Fruit fly (Drosophila melanogaster) whole organism, embryonic: ENCODE results near the gene CG42671.

Source experiments
- Blimp-1 ChIP-seq: fragments of 200-800 bp; sonication (Bioruptor generic); optimal IDR thresholded peaks from 3 replicates; lab custom pipeline; 2018; ENCODE audit warnings: missing biosample characterization, missing genetic modification characterization, mild to moderate bottlenecking, moderate library complexity, missing genetic modification reagents
- CG10565 ChIP-seq: fragments of 200-800 bp; sonication (Bioruptor generic); optimal IDR thresholded peaks from 3 replicates; lab custom pipeline; 2016; ENCODE audit warnings: missing biosample characterization, mild to moderate bottlenecking, missing genetic modification characterization
- CG11085 ChIP-seq: fragments of 200-800 bp; sonication (Bioruptor generic); IDR thresholded peaks from 2 replicates; pipeline ENCODE4 v1.3.6; 2022; ENCODE audit warnings: missing biosample characterization, missing genetic modification characterization
- CG11456 ChIP-seq: fragments of 200-800 bp; sonication (Bioruptor generic); IDR thresholded peaks from 3 replicates; pipeline ENCODE4 v1.3.6; 2022; ENCODE audit warnings: missing biosample characterization, missing genetic modification characterization
- CG11696 ChIP-seq: fragments of 200-800 bp; sonication (Bioruptor generic); IDR thresholded peaks from 2 replicates; pipeline ENCODE4 v1.3.6; 2022; ENCODE audit warnings: missing biosample characterization, missing genetic modification characterization
- CG12104 ChIP-seq: fragments of 200-800 bp; sonication (Bioruptor generic); optimal IDR thresholded peaks from 3 replicates; lab custom pipeline; 2016; ENCODE audit warnings: missing biosample characterization, missing genetic modification characterization
- CG12236 ChIP-seq: fragments of 200-800 bp; sonication (Bioruptor generic); optimal IDR thresholded peaks from 2 replicates; lab custom pipeline; 2016; ENCODE audit warnings: missing biosample characterization, missing genetic modification characterization
- CG12299 ChIP-seq: fragments of 200-800 bp; sonication (Bioruptor generic); optimal IDR thresholded peaks from 2 replicates; lab custom pipeline; 2018; ENCODE audit warnings: missing biosample characterization, mild to moderate bottlenecking, missing genetic modification characterization
- CG15601 ChIP-seq: fragments of 200-800 bp; sonication (Bioruptor generic); optimal IDR thresholded peaks from 3 replicates; lab custom pipeline; 2019; ENCODE audit warnings: missing biosample characterization, mild to moderate bottlenecking, missing genetic modification characterization, moderate library complexity
- CG16863 ChIP-seq: fragments of 200-800 bp; sonication (Bioruptor generic); optimal IDR thresholded peaks from 3 replicates; lab custom pipeline; 2016; ENCODE audit warnings: missing biosample characterization, missing genetic modification characterization
- CG17912 ChIP-seq: fragments of 200-800 bp; sonication (Bioruptor generic); optimal IDR thresholded peaks from 2 replicates; lab custom pipeline; 2018; ENCODE audit warnings: missing biosample characterization, mild to moderate bottlenecking, missing genetic modification characterization
- CG18011 ChIP-seq: fragments of 200-800 bp; sonication (Bioruptor generic); optimal IDR thresholded peaks from 2 replicates; lab custom pipeline; 2017; ENCODE audit warnings: missing biosample characterization, missing genetic modification characterization, mild to moderate bottlenecking, moderate library complexity, missing genotype
- CG18262 ChIP-seq: fragments of 200-800 bp; optimal IDR thresholded peaks from 3 replicates; lab custom pipeline; 2019; ENCODE audit warnings: missing biosample characterization, mild to moderate bottlenecking, missing genetic modification characterization, moderate library complexity
- CG18476 ChIP-seq: fragments of 200-800 bp; sonication (Bioruptor generic); optimal IDR thresholded peaks from 2 replicates; lab custom pipeline; 2016; ENCODE audit warnings: missing biosample characterization, mild to moderate bottlenecking, missing genetic modification characterization
- CG2116 ChIP-seq: fragments of 200-800 bp; sonication (Bioruptor generic); optimal IDR thresholded peaks from 3 replicates; lab custom pipeline; 2018; ENCODE audit warnings: missing biosample characterization, mild to moderate bottlenecking, missing genetic modification characterization
- CG2202 ChIP-seq: fragments of 200-800 bp; sonication (Bioruptor generic); optimal IDR thresholded peaks from 2 replicates; lab custom pipeline; 2018; ENCODE audit warnings: missing biosample characterization, mild to moderate bottlenecking, missing genetic modification characterization
- CG2875 ChIP-seq: fragments of 200-800 bp; sonication (Bioruptor generic); optimal IDR thresholded peaks from 2 replicates; lab custom pipeline; 2017; ENCODE audit warnings: missing biosample characterization, mild to moderate bottlenecking, missing genetic modification characterization, missing genetic modification reagents
- CG3838 ChIP-seq: fragments of 200-800 bp; sonication (Bioruptor generic); optimal IDR thresholded peaks from 3 replicates; lab custom pipeline; 2016; ENCODE audit warnings: missing biosample characterization, missing genetic modification characterization
- CG3995 ChIP-seq: fragments of 200-800 bp; sonication (Bioruptor generic); optimal IDR thresholded peaks from 3 replicates; lab custom pipeline; 2016; ENCODE audit warnings: missing biosample characterization, missing genetic modification characterization
- CG4617 ChIP-seq: fragments of 200-800 bp; sonication (Bioruptor generic); optimal IDR thresholded peaks from 3 replicates; lab custom pipeline; 2016; ENCODE audit warnings: missing biosample characterization, missing genetic modification characterization, borderline replicate concordance
- CG7839 ChIP-seq: fragments of 200-800 bp; sonication (Bioruptor generic); optimal IDR thresholded peaks from 3 replicates; lab custom pipeline; 2018; ENCODE audit warnings: missing biosample characterization, mild to moderate bottlenecking, missing genetic modification characterization, moderate library complexity
- CG9609 ChIP-seq: fragments of 200-800 bp; sonication (Bioruptor generic); optimal IDR thresholded peaks from 3 replicates; lab custom pipeline; 2016; ENCODE audit warnings: missing biosample characterization, missing genetic modification characterization
- CG9727 ChIP-seq: fragments of 200-800 bp; sonication (Bioruptor generic); optimal IDR thresholded peaks from 3 replicates; lab custom pipeline; 2017; ENCODE audit warnings: missing biosample characterization, mild to moderate bottlenecking, missing genetic modification characterization
- CTCF ChIP-seq: fragments of 200-800 bp; sonication (Bioruptor generic); optimal IDR thresholded peaks from 2 replicates; lab custom pipeline; 2017; ENCODE audit warnings: missing biosample characterization, mild to moderate bottlenecking, missing genetic modification characterization, moderate library complexity
- CoRest ChIP-seq: fragments of 200-800 bp; sonication (Bioruptor generic); optimal IDR thresholded peaks from 3 replicates; lab custom pipeline; 2018; ENCODE audit warnings: missing biosample characterization, mild to moderate bottlenecking, missing genetic modification characterization, moderate library complexity
- D19A ChIP-seq: fragments of 200-800 bp; optimal IDR thresholded peaks from 3 replicates; lab custom pipeline; 2019; ENCODE audit warnings: missing biosample characterization, mild to moderate bottlenecking, missing genetic modification characterization, moderate library complexity
- Ets97D ChIP-seq: fragments of 200-800 bp; sonication (Bioruptor generic); optimal IDR thresholded peaks from 3 replicates; lab custom pipeline; 2016; ENCODE audit warnings: missing biosample characterization, missing genetic modification characterization
- HLH4C ChIP-seq: fragments of 200-800 bp; sonication (Bioruptor generic); IDR thresholded peaks from 3 replicates; pipeline ENCODE4 v1.3.6; 2022; ENCODE audit warnings: missing biosample characterization, missing genetic modification characterization; ENCODE audit not compliant: partially characterized antibody
- Hand ChIP-seq: fragments of 200-800 bp; sonication (Bioruptor generic); optimal IDR thresholded peaks from 2 replicates; lab custom pipeline; 2017; ENCODE audit warnings: mild to moderate bottlenecking, missing biosample characterization, missing genetic modification reagents, missing genetic modification characterization
- Hsf ChIP-seq: fragments of 200-800 bp; sonication (Bioruptor generic); optimal IDR thresholded peaks from 3 replicates; lab custom pipeline; 2016; ENCODE audit warnings: missing biosample characterization, missing genetic modification characterization
- Oaz ChIP-seq: fragments of 200-800 bp; sonication (Bioruptor generic); IDR thresholded peaks from 2 replicates; pipeline ENCODE4 v1.3.6; 2022; ENCODE audit warnings: missing biosample characterization, missing genetic modification characterization
- Rfx ChIP-seq: fragments of 200-800 bp; sonication (Bioruptor generic); IDR thresholded peaks from 2 replicates; pipeline ENCODE4 v1.3.6; 2022; ENCODE audit warnings: missing biosample characterization, missing genetic modification characterization
- Rx ChIP-seq: fragments of 200-800 bp; sonication (Bioruptor generic); IDR thresholded peaks from 2 replicates; pipeline ENCODE4 v1.3.6; 2022; ENCODE audit warnings: missing biosample characterization, missing genetic modification characterization
- cg ChIP-seq: fragments of 200-800 bp; sonication (Bioruptor generic); optimal IDR thresholded peaks from 3 replicates; lab custom pipeline; 2019; ENCODE audit warnings: missing biosample characterization, mild to moderate bottlenecking, missing genetic modification characterization, moderate library complexity
- crp ChIP-seq, 2 experiments: fragments of 200-800 bp; sonication (Bioruptor generic); optimal IDR thresholded peaks; 2 replicates in 1 of 2; 3 replicates in 1 of 2; lab custom pipeline; 2017; ENCODE audit warnings: missing biosample characterization in 2 of 2, missing genetic modification characterization in 2 of 2, mild to moderate bottlenecking in 1 of 2, moderate library complexity in 1 of 2
- dpn ChIP-seq, 2 experiments: fragments of 200-800 bp; sonication (Bioruptor generic); optimal IDR thresholded peaks; 3 replicates each; lab custom pipeline; 2016; ENCODE audit warnings: missing biosample characterization in 2 of 2, missing genetic modification characterization in 2 of 2
- ewg ChIP-seq: fragments of 200-800 bp; sonication (Bioruptor generic); optimal IDR thresholded peaks from 3 replicates; lab custom pipeline; 2017; ENCODE audit warnings: mild to moderate bottlenecking, missing biosample characterization, missing genetic modification reagents, missing genetic modification characterization
- gem ChIP-seq: fragments of 200-800 bp; sonication (Bioruptor generic); optimal IDR thresholded peaks from 2 replicates; lab custom pipeline; 2019; ENCODE audit warnings: missing biosample characterization, mild to moderate bottlenecking, missing genetic modification characterization, moderate library complexity
- jumu ChIP-seq: fragments of 200-800 bp; sonication (Bioruptor generic); optimal IDR thresholded peaks from 3 replicates; lab custom pipeline; 2016; ENCODE audit warnings: missing biosample characterization, missing genetic modification characterization
- lilli ChIP-seq: fragments of 200-800 bp; sonication (Bioruptor generic); optimal IDR thresholded peaks from 3 replicates; lab custom pipeline; 2016; ENCODE audit warnings: missing biosample characterization, missing genetic modification characterization
- nerfin-1 ChIP-seq: fragments of 200-800 bp; sonication (Bioruptor generic); optimal IDR thresholded peaks from 3 replicates; lab custom pipeline; 2019; ENCODE audit warnings: missing biosample characterization, mild to moderate bottlenecking, missing genetic modification characterization, moderate library complexity
- pan ChIP-seq, 4 experiments: fragments of >200 bp in 3 of 4; fragments of 200-800 bp in 1 of 4; sonication (Bioruptor generic) in 1 of 4; optimal IDR thresholded peaks in 3 of 4; IDR thresholded peaks in 1 of 4; 2 replicates each; pipeline versions ENCODE4 v1.3.6 to Lab custom; 2017 to 2022; ENCODE audit warnings: missing biosample characterization in 2 of 4, missing genetic modification characterization in 2 of 4, mixed read lengths in 1 of 4
- pfk ChIP-seq: fragments of 200-800 bp; sonication (Bioruptor generic); optimal IDR thresholded peaks from 2 replicates; lab custom pipeline; 2018; ENCODE audit warnings: missing biosample characterization, mild to moderate bottlenecking, missing genetic modification characterization, moderate library complexity
- psq ChIP-seq: fragments of 200-800 bp; sonication (Bioruptor generic); optimal IDR thresholded peaks from 2 replicates; lab custom pipeline; 2017; ENCODE audit warnings: missing biosample characterization, missing genetic modification characterization
- sens ChIP-seq: fragments of 200-800 bp; sonication (Bioruptor generic); peaks from one replicate; lab custom pipeline; 2016; ENCODE audit warnings: missing biosample characterization, missing genetic modification characterization
- shn ChIP-seq: fragments of 200-800 bp; sonication (Bioruptor generic); optimal IDR thresholded peaks from 3 replicates; lab custom pipeline; 2016; ENCODE audit warnings: missing biosample characterization, missing genetic modification characterization
- sisA ChIP-seq: fragments of 200-800 bp; sonication (Bioruptor generic); IDR thresholded peaks from 2 replicates; pipeline ENCODE4 v1.3.6; 2022; ENCODE audit warnings: missing biosample characterization, missing genetic modification characterization
- sna ChIP-seq: fragments of 200-800 bp; sonication (Bioruptor generic); IDR thresholded peaks from 2 replicates; pipeline ENCODE4 v1.3.6; 2022; ENCODE audit warnings: missing biosample characterization, missing genetic modification characterization; ENCODE audit not compliant: partially characterized antibody
- so ChIP-seq: fragments of 200-800 bp; sonication (Bioruptor generic); IDR thresholded peaks from 3 replicates; pipeline ENCODE4 v1.3.6; 2022; ENCODE audit warnings: missing biosample characterization, missing genetic modification characterization

CG42671 gene

dm6 chr3L:11197291-11198021 lies 16.8 kb upstream of the CG42671 start, which contains the start of gene GlcAT-P (continued):
- TF ChIP-seq CG10565 (GFP tag; lab: Kevin White, UChicago) (no peak), cg (GFP tag; lab: Kevin White, UChicago) (peak; percentile 14), Rfx (peak; percentile 75), Hsf (GFP tag; lab: Kevin White, UChicago) (peak; percentile 9), CG2116 (GFP tag; lab: Kevin White, UChicago) (peak; percentile 11), CG2875 (GFP tag; lab: Kevin White, UChicago) (no peak), Hand (GFP tag; lab: Kevin White, UChicago) (peak; percentile 50), Rx (GFP tag; lab: Robert Waterston, UW) (no peak), Ets97D (no peak), CG7839 (tag; lab: Kevin White, UChicago) (peak; percentile 79), sens (no peak), CG9727 (GFP tag; lab: Kevin White, UChicago) (peak; percentile 78), CG4617 (GFP tag; lab: Kevin White, UChicago) (no peak), CG18476 (GFP tag; lab: Kevin White, UChicago) (peak; percentile 18), HLH4C (GFP tag; lab: Robert Waterston, UW) (no peak), pfk (GFP tag; lab: Kevin White, UChicago) (no peak), CG12299 (tag; lab: Kevin White, UChicago) (peak; percentile 52), CG16863 (GFP tag; lab: Kevin White, UChicago) (no peak), ewg (GFP tag; lab: Kevin White, UChicago) (no peak), CG9609 (GFP tag; lab: Kevin White, UChicago) (no peak), CG11696 (no peak), shn (GFP tag; lab: Kevin White, UChicago) (no peak), CG18262 (tag; lab: Kevin White, UChicago) (peak; percentile 82), CG11085 (GFP tag; lab: Robert Waterston, UW) (0 out of 2 replicates have a peak, but pooled peaks have one; percentile 36), CG17912 (GFP tag; lab: Kevin White, UChicago) (no peak), CG2202 (tag; lab: Kevin White, UChicago) (no peak), CG3995 (GFP tag; lab: Kevin White, UChicago) (no peak), CG12236 (no peak), CG15601 (tag; lab: Kevin White, UChicago) (peak; percentile 63), Oaz (peak; percentile 43), CG18011 (GFP tag; lab: Kevin White, UChicago) (no peak), crp (GFP tag; optimal IDR thresholded peaks at IDR 0.05; lab: Kevin White, UChicago) (peak in 1 of 2 experiments; percentile 11), nerfin-1 (tag; lab: Kevin White, UChicago) (peak; percentile 53), Blimp-1 (peak; percentile 78), CG11456 (GFP tag; lab: Robert Waterston, UW) (no peak), dpn (GFP tag; optimal IDR thresholded peaks at IDR 0.05; lab: Kevin White, UChicago) (peak in 1 of 2 experiments; percentile 58), CG3838 (GFP tag; lab: Kevin White, UChicago) (no peak), sisA (GFP tag; lab: Robert Waterston, UW) (peak; percentile 29; the same call in 1 of the 2 replicates), CG12104 (GFP tag; lab: Kevin White, UChicago) (peak; percentile 51), D19A (tag; lab: Kevin White, UChicago) (peak; percentile 75), jumu (GFP tag; lab: Kevin White, UChicago) (no peak), sna (GFP tag; lab: Robert Waterston, UW) (no peak), CoRest (tag; lab: Kevin White, UChicago) (peak; percentile 84), lilli (GFP tag; lab: Kevin White, UChicago) (peak; percentile 27), CTCF (GFP tag; lab: Kevin White, UChicago) (no peak), psq (GFP tag; lab: Kevin White, UChicago) (no peak), gem (peak; percentile 91), so (0 out of 3 replicates have a peak, but pooled peaks have one; percentile 41), pan (optimal IDR thresholded peaks at IDR 0.05; lab: Kevin White, UChicago) (no peak), pan (GFP tag; optimal IDR thresholded peaks at IDR 0.05 in 1 of 2, IDR thresholded peaks at IDR 0.05 in 1 of 2) (peak in 1 of 2 experiments; percentile 78)
